Fruit fly (Drosophila melanogaster) whole organism, prepupa: Measurements from ENCODE around the gene CG42258.
A peak's percentile ranks its signal among the peaks of the same experiment; 100 is the strongest.

Experiments used
- CG11762 ChIP-seq: fragments of 200-800 bp; sonication (Bioruptor generic); optimal IDR thresholded peaks from 3 replicates; lab custom pipeline; 2016; ENCODE audit warnings: missing biosample characterization, missing genetic modification characterization; ENCODE audit not compliant: insufficient read depth
- CG11902 ChIP-seq: fragments of 200-800 bp; sonication (Bioruptor generic); optimal IDR thresholded peaks from 3 replicates; lab custom pipeline; 2016; ENCODE audit warnings: missing biosample characterization, missing genetic modification characterization
- CG31627 ChIP-seq: fragments of 200-800 bp; sonication (Bioruptor generic); optimal IDR thresholded peaks from 3 replicates; lab custom pipeline; 2016; ENCODE audit warnings: missing biosample characterization, missing genetic modification characterization
- CG34406 ChIP-seq: fragments of 200-800 bp; sonication (Bioruptor generic); optimal IDR thresholded peaks from 3 replicates; lab custom pipeline; 2016; ENCODE audit warnings: missing biosample characterization, missing genetic modification characterization
- CG3919 ChIP-seq: fragments of 200-800 bp; sonication (Bioruptor generic); optimal IDR thresholded peaks from 3 replicates; lab custom pipeline; 2016; ENCODE audit warnings: missing biosample characterization, missing genetic modification characterization
- CG6163 ChIP-seq: fragments of 200-800 bp; sonication (Bioruptor generic); IDR thresholded peaks from 3 replicates; pipeline ENCODE4 v1.3.6; 2022; ENCODE audit warnings: missing biosample characterization, missing genetic modification characterization
- CG9139 ChIP-seq: fragments of 200-800 bp; sonication (Bioruptor generic); optimal IDR thresholded peaks from 3 replicates; lab custom pipeline; 2017; ENCODE audit warnings: missing biosample characterization, mild to moderate bottlenecking, missing genetic modification characterization
- Eip75B ChIP-seq: fragments of 200-800 bp; sonication (Bioruptor generic); optimal IDR thresholded peaks from 3 replicates; lab custom pipeline; 2016; ENCODE audit warnings: missing biosample characterization, missing genetic modification characterization
- Ets96B ChIP-seq: fragments of 200-800 bp; optimal IDR thresholded peaks from 2 replicates; lab custom pipeline; 2019; ENCODE audit warnings: missing biosample characterization, mild to moderate bottlenecking, missing genetic modification characterization, moderate library complexity
- Lpt ChIP-seq: fragments of 200-800 bp; sonication (Bioruptor generic); optimal IDR thresholded peaks from 3 replicates; lab custom pipeline; 2016; ENCODE audit warnings: missing biosample characterization, missing genetic modification characterization
- Sox15 ChIP-seq: fragments of 200-800 bp; sonication (Bioruptor generic); optimal IDR thresholded peaks from 3 replicates; lab custom pipeline; 2016; ENCODE audit warnings: missing biosample characterization, missing genetic modification characterization
- dac ChIP-seq: fragments of 200-800 bp; sonication (Bioruptor generic); optimal IDR thresholded peaks from 2 replicates; lab custom pipeline; 2017; ENCODE audit warnings: missing biosample characterization, mild to moderate bottlenecking, missing genetic modification characterization
- dsx ChIP-seq: fragments of 200-800 bp; optimal IDR thresholded peaks from 3 replicates; lab custom pipeline; 2019; ENCODE audit warnings: missing biosample characterization, mild to moderate bottlenecking, missing genetic modification characterization, moderate library complexity; ENCODE audit not compliant: poor library complexity, severe bottlenecking
- eg ChIP-seq: fragments of 200-800 bp; sonication (Bioruptor generic); IDR thresholded peaks from 3 replicates; pipeline ENCODE4 v1.3.6; 2022; ENCODE audit warnings: missing biosample characterization, missing genetic modification characterization
- fd59A ChIP-seq: fragments of 200-800 bp; sonication (Bioruptor generic); optimal IDR thresholded peaks from 2 replicates; lab custom pipeline; 2017; ENCODE audit warnings: missing biosample characterization, mild to moderate bottlenecking, missing genetic modification characterization, missing genetic modification reagents
- fkh ChIP-seq: fragments of 200-800 bp; sonication (Bioruptor generic); optimal IDR thresholded peaks from 3 replicates; lab custom pipeline; 2017; ENCODE audit warnings: missing biosample characterization, mild to moderate bottlenecking, missing genetic modification characterization, moderate library complexity
- svp ChIP-seq: fragments of 200-800 bp; sonication (Bioruptor generic); peaks from one replicate; lab custom pipeline; 2016; ENCODE audit warnings: missing biosample characterization, missing genetic modification characterization
- topi ChIP-seq: fragments of 200-800 bp; sonication (Bioruptor generic); optimal IDR thresholded peaks from 3 replicates; lab custom pipeline; 2016; ENCODE audit warnings: missing biosample characterization, missing genetic modification characterization

The CG42258 gene

dm6 chrX:12510750-12511649 is 47.7 kb downstream of the CG42258 start (continued):
- TF ChIP-seq Eip75B (GFP tag; lab: Kevin White, UChicago), result peak; percentile 92
- peak; percentile 93 for TF ChIP-seq CG31627 (GFP tag; lab: Kevin White, UChicago)
- TF ChIP-seq topi, result peak; percentile 94
- peak; percentile 94 for TF ChIP-seq CG6163 (GFP tag; lab: Robert Waterston, UW)
- peak; percentile 90 for TF ChIP-seq eg (GFP tag; lab: Robert Waterston, UW)
- peak; percentile 94 for TF ChIP-seq svp
- TF ChIP-seq dac, result peak; percentile 43
- TF ChIP-seq Ets96B (tag; lab: Kevin White, UChicago), result peak; percentile 60
- peak; percentile 75 for TF ChIP-seq fd59A (GFP tag; lab: Kevin White, UChicago)
- no peak for TF ChIP-seq fkh (GFP tag; lab: Kevin White, UChicago)
- TF ChIP-seq dsx (GFP tag; lab: Kevin White, UChicago), result peak; percentile 70
- peak; percentile 80 for TF ChIP-seq Sox15
- peak; percentile 85 for TF ChIP-seq Lpt (GFP tag; lab: Kevin White, UChicago)
- TF ChIP-seq CG9139, result peak; percentile 63
- TF ChIP-seq CG11902 (GFP tag; lab: Kevin White, UChicago), result peak; percentile 79
- TF ChIP-seq CG34406 (GFP tag; lab: Kevin White, UChicago), result peak; percentile 89
- peak; percentile 87 for TF ChIP-seq CG11762 (GFP tag; lab: Kevin White, UChicago)
- peak; percentile 91 for TF ChIP-seq CG3919 (GFP tag; lab: Kevin White, UChicago)
